Worm (Caenorhabditis elegans) whole organism, young adult: ENCODE data around the gene ZK1307.2.

ENCODE experiments used
- F55B11.4 ChIP-seq: sonication (generic microtip); optimal IDR thresholded peaks from 2 replicates; lab custom pipeline; 2016; ENCODE audit warnings: missing compliant biosample characterization, missing genetic modification characterization, borderline replicate concordance; ENCODE audit not compliant: insufficient read depth
- ama-1 ChIP-seq, 3 experiments: fragments of 150-350 bp in 1 of 3; sonication (generic microtip) in 2 of 3; optimal IDR thresholded peaks; 2 replicates each; lab custom pipeline; 2014 to 2018; ENCODE audit warnings: missing biosample characterization in 2 of 3, missing genetic modification characterization in 2 of 3, missing genetic modification reagents in 2 of 3
- lsy-27 ChIP-seq: sonication (generic microtip); optimal IDR thresholded peaks from 2 replicates; lab custom pipeline; 2017; ENCODE audit warnings: missing genetic modification characterization, mild to moderate bottlenecking, missing compliant biosample characterization, antibody characterized with exemption, missing genotype, borderline replicate concordance; ENCODE audit not compliant: insufficient read depth
- nhr-90 ChIP-seq: sonication (generic microtip); optimal IDR thresholded peaks from 2 replicates; lab custom pipeline; 2016; ENCODE audit warnings: missing genotype, mild to moderate bottlenecking, missing genetic modification characterization, missing compliant biosample characterization
- pha-4 ChIP-seq: fragments of 150-350 bp; sonication (generic microtip); optimal IDR thresholded peaks from 2 replicates; lab custom pipeline; 2014; ENCODE audit warnings: missing biosample characterization, missing genetic modification reagents, missing genetic modification characterization
- unc-130 ChIP-seq: sonication (generic microtip); optimal IDR thresholded peaks from 2 replicates; lab custom pipeline; 2016; ENCODE audit warnings: missing genetic modification reagents, missing genetic modification characterization, missing compliant biosample characterization

DNA sequence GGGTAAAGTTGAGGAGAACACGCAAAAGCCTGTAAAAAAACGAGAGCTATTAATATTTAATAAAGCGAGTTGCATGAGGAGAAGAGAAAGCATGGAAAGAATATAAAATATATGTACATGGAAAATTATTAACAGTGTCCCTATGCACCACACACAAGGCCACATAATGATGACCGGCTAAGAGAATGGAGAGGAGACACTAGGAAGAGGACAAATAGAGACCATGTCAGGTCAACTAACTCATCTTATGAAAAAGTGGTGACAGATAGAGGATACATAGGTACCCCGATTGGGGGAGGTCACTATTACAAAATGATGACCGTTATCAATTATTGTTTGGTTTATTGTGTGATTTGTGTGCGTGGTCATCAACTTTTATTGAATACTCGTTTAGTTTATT, 9.3 kb downstream of the ZK1307.2 start, which contains the start of gene fzr-1:
- TF ChIP-seq F55B11.4 (tag; lab: Kevin White, UChicago) (no peak), ama-1 (optimal IDR thresholded peaks at IDR 0.05; lab: Kevin White, UChicago) (no peak), ama-1 (GFP tag; optimal IDR thresholded peaks at IDR 0.05; lab: Kevin White, UChicago) (no peak), unc-130 (GFP tag; lab: Kevin White, UChicago) (no peak), pha-4 (tag; lab: Kevin White, UChicago) (no peak), lsy-27 (tag; lab: Kevin White, UChicago) (no peak), nhr-90 (tag; lab: Kevin White, UChicago) (no peak)
